Worm (Caenorhabditis elegans) whole organism, L2 larva: ENCODE data around the gene C35D6.3.
A peak's percentile ranks its signal among the peaks of the same experiment; 100 is the strongest.

Source experiments
- C34F6.9 ChIP-seq: fragments of 150-350 bp; optimal IDR thresholded peaks from 2 replicates; lab custom pipeline; 2014; ENCODE audit warnings: missing biosample characterization, missing genetic modification characterization
- F13H6.1 ChIP-seq: sonication (generic microtip); optimal IDR thresholded peaks from 2 replicates; lab custom pipeline; 2016; ENCODE audit warnings: missing genetic modification characterization, missing compliant biosample characterization
- R02D3.7 ChIP-seq: fragments of 150-350 bp; optimal IDR thresholded peaks from 2 replicates; lab custom pipeline; 2014; ENCODE audit warnings: missing biosample characterization, missing genetic modification characterization
- Y55F3AM.14 ChIP-seq: fragments of 200-800 bp; sonication (Bioruptor generic); optimal IDR thresholded peaks from 2 replicates; lab custom pipeline; 2018; ENCODE audit warnings: mild to moderate bottlenecking, missing genetic modification characterization, missing compliant biosample characterization
- alr-1 ChIP-seq: fragments of 150-350 bp; optimal IDR thresholded peaks from 2 replicates; lab custom pipeline; 2014; ENCODE audit warnings: missing biosample characterization, missing genetic modification characterization
- aly-2 ChIP-seq: fragments of 150-350 bp; optimal IDR thresholded peaks from 2 replicates; lab custom pipeline; 2014; ENCODE audit warnings: missing biosample characterization, missing genetic modification characterization
- ama-1 ChIP-seq: fragments of 150-350 bp; optimal IDR thresholded peaks from 2 replicates; lab custom pipeline; 2018; ENCODE audit warnings: inconsistent platforms
- ceh-82 ChIP-seq: fragments of 150-350 bp; optimal IDR thresholded peaks from 2 replicates; lab custom pipeline; 2014; ENCODE audit warnings: missing biosample characterization, missing genetic modification characterization
- crh-2 ChIP-seq: sonication (generic microtip); optimal IDR thresholded peaks from 2 replicates; lab custom pipeline; 2017; ENCODE audit warnings: missing biosample characterization, missing genetic modification characterization
- dmd-4 ChIP-seq: sonication (generic microtip); optimal IDR thresholded peaks from 2 replicates; lab custom pipeline; 2017; ENCODE audit warnings: missing biosample characterization, missing genetic modification characterization
- egl-27 ChIP-seq: sonication (generic microtip); optimal IDR thresholded peaks from 3 replicates; lab custom pipeline; 2017; ENCODE audit warnings: missing biosample characterization, missing genetic modification reagents, missing genetic modification characterization
- elt-1 ChIP-seq: fragments of 150-350 bp; optimal IDR thresholded peaks from 2 replicates; lab custom pipeline; 2014; ENCODE audit warnings: missing biosample characterization, missing genetic modification characterization
- fos-1 ChIP-seq: fragments of 150-350 bp; optimal IDR thresholded peaks from 2 replicates; lab custom pipeline; 2014; ENCODE audit warnings: missing biosample characterization, missing genetic modification characterization
- gmeb-1 ChIP-seq: fragments of 150-350 bp; optimal IDR thresholded peaks from 2 replicates; lab custom pipeline; 2014; ENCODE audit warnings: missing biosample characterization, missing genetic modification characterization
- lin-11 ChIP-seq: fragments of 150-350 bp; sonication (generic microtip); optimal IDR thresholded peaks from 2 replicates; lab custom pipeline; 2014; ENCODE audit warnings: missing biosample characterization, missing genetic modification characterization, inconsistent platforms, mixed read lengths
- lin-13 ChIP-seq: fragments of 150-350 bp; optimal IDR thresholded peaks from 2 replicates; lab custom pipeline; 2014; ENCODE audit warnings: missing biosample characterization, missing genetic modification reagents, missing genetic modification characterization
- lin-39 ChIP-seq: fragments of 150-350 bp; optimal IDR thresholded peaks from 2 replicates; lab custom pipeline; 2014; ENCODE audit warnings: missing biosample characterization, missing genetic modification reagents, missing genetic modification characterization
- lsy-2 ChIP-seq, 2 experiments: fragments of 150-350 bp in 1 of 2; sonication (generic microtip) in 1 of 2; optimal IDR thresholded peaks; 2 replicates each; lab custom pipeline; 2014 to 2017; ENCODE audit warnings: missing biosample characterization in 2 of 2, missing genetic modification characterization in 2 of 2
- mab-5 ChIP-seq: fragments of 150-350 bp; optimal IDR thresholded peaks from 2 replicates; lab custom pipeline; 2014; ENCODE audit warnings: missing biosample characterization, missing genetic modification characterization
- mbf-1 ChIP-seq: sonication (generic microtip); optimal IDR thresholded peaks from 2 replicates; lab custom pipeline; 2017; ENCODE audit warnings: missing biosample characterization, missing genetic modification characterization
- mdl-1 ChIP-seq, 2 experiments: fragments of 150-350 bp in 1 of 2; sonication (generic microtip) in 1 of 2; optimal IDR thresholded peaks; 2 replicates each; lab custom pipeline; 2017; ENCODE audit warnings: missing biosample characterization in 2 of 2, missing genetic modification characterization in 2 of 2
- nhr-10 ChIP-seq: sonication (generic microtip); optimal IDR thresholded peaks from 2 replicates; lab custom pipeline; 2017; ENCODE audit warnings: missing biosample characterization, missing genetic modification characterization
- nhr-11 ChIP-seq: fragments of 150-350 bp; optimal IDR thresholded peaks from 2 replicates; lab custom pipeline; 2014; ENCODE audit warnings: missing biosample characterization, missing genetic modification characterization
- nhr-12 ChIP-seq: fragments of 150-350 bp; optimal IDR thresholded peaks from 2 replicates; lab custom pipeline; 2014; ENCODE audit warnings: missing biosample characterization, missing genetic modification characterization
- nhr-129 ChIP-seq: fragments of 150-350 bp; optimal IDR thresholded peaks from 2 replicates; lab custom pipeline; 2014; ENCODE audit warnings: missing biosample characterization, missing genetic modification characterization
- nhr-21 ChIP-seq: fragments of 150-350 bp; optimal IDR thresholded peaks from 2 replicates; lab custom pipeline; 2014; ENCODE audit warnings: missing biosample characterization, missing genetic modification characterization
- nhr-25 ChIP-seq: fragments of 150-350 bp; sonication (generic microtip); optimal IDR thresholded peaks from 3 replicates; lab custom pipeline; 2014; ENCODE audit warnings: missing biosample characterization, missing genetic modification characterization
- nhr-6 ChIP-seq: fragments of 150-350 bp; optimal IDR thresholded peaks from 2 replicates; lab custom pipeline; 2014; ENCODE audit warnings: missing biosample characterization, missing genetic modification characterization
- peb-1 ChIP-seq: fragments of 150-350 bp; optimal IDR thresholded peaks from 2 replicates; lab custom pipeline; 2014; ENCODE audit warnings: missing biosample characterization, missing genetic modification characterization
- sem-4 ChIP-seq: fragments of 150-350 bp; optimal IDR thresholded peaks from 2 replicates; lab custom pipeline; 2014; ENCODE audit warnings: missing biosample characterization, missing genetic modification reagents, missing genetic modification characterization
- skn-1 ChIP-seq: sonication (generic microtip); optimal IDR thresholded peaks from 2 replicates; lab custom pipeline; 2017; ENCODE audit warnings: missing biosample characterization, missing genetic modification characterization
- sma-3 ChIP-seq: sonication (generic microtip); optimal IDR thresholded peaks from 2 replicates; lab custom pipeline; 2016; ENCODE audit warnings: missing genetic modification reagents, missing genetic modification characterization, missing compliant biosample characterization
- sma-9 ChIP-seq, 2 experiments: fragments of 150-350 bp in 1 of 2; sonication (generic microtip) in 1 of 2; optimal IDR thresholded peaks; 2 replicates each; lab custom pipeline; 2014 to 2016; ENCODE audit warnings: missing genetic modification characterization in 2 of 2, mild to moderate bottlenecking in 1 of 2, missing biosample characterization in 1 of 2, missing compliant biosample characterization in 1 of 2, missing genetic modification reagents in 1 of 2, moderate library complexity in 1 of 2
- snpc-4 ChIP-seq: fragments of 150-350 bp; optimal IDR thresholded peaks from 2 replicates; lab custom pipeline; 2014; ENCODE audit warnings: missing biosample characterization, missing genetic modification characterization
- unc-39 ChIP-seq: fragments of 150-350 bp; optimal IDR thresholded peaks from 2 replicates; lab custom pipeline; 2014; ENCODE audit warnings: missing biosample characterization, missing genetic modification characterization
- unc-55 ChIP-seq: fragments of 150-350 bp; sonication (generic microtip); optimal IDR thresholded peaks from 3 replicates; lab custom pipeline; 2014; ENCODE audit warnings: missing biosample characterization, missing genetic modification reagents, missing genetic modification characterization
- unc-62 ChIP-seq: fragments of 150-350 bp; optimal IDR thresholded peaks from 2 replicates; lab custom pipeline; 2014; ENCODE audit warnings: missing biosample characterization, missing genetic modification reagents, missing genetic modification characterization
- zag-1 ChIP-seq: fragments of 150-350 bp; optimal IDR thresholded peaks from 2 replicates; lab custom pipeline; 2014; ENCODE audit warnings: missing biosample characterization, missing genetic modification characterization
- ztf-11 ChIP-seq: sonication (generic microtip); optimal IDR thresholded peaks from 2 replicates; lab custom pipeline; 2017; ENCODE audit warnings: missing biosample characterization, missing genetic modification characterization
- ztf-4 ChIP-seq: fragments of 150-350 bp; optimal IDR thresholded peaks from 2 replicates; lab custom pipeline; 2014; ENCODE audit warnings: missing biosample characterization, missing genetic modification characterization

Gene C35D6.3

ce11 chrIV:16384665-16385064 is 38.1 kb downstream of the C35D6.3 start:
- TF ChIP-seq ztf-4 (tag; lab: Kevin White, UChicago) (no peak), Y55F3AM.14 (GFP tag; lab: Kevin White, UChicago) (no peak), dmd-4 (tag; lab: Kevin White, UChicago) (no peak), mbf-1 (tag; lab: Kevin White, UChicago) (no peak), nhr-25 (no peak), unc-39 (tag; lab: Kevin White, UChicago) (no peak), mab-5 (tag; lab: Kevin White, UChicago) (no peak), nhr-21 (tag; lab: Kevin White, UChicago) (no peak), ceh-82 (tag; lab: Kevin White, UChicago) (no peak), fos-1 (tag; lab: Kevin White, UChicago) (no peak), peb-1 (no peak), R02D3.7 (tag; lab: Kevin White, UChicago) (no peak), egl-27 (no peak), aly-2 (no peak), alr-1 (tag; lab: Kevin White, UChicago) (no peak), skn-1 (tag; lab: Kevin White, UChicago) (no peak), nhr-129 (tag; lab: Kevin White, UChicago) (no peak)
- TF ChIP-seq, all 48 proteins: peak for 0

DNA sequence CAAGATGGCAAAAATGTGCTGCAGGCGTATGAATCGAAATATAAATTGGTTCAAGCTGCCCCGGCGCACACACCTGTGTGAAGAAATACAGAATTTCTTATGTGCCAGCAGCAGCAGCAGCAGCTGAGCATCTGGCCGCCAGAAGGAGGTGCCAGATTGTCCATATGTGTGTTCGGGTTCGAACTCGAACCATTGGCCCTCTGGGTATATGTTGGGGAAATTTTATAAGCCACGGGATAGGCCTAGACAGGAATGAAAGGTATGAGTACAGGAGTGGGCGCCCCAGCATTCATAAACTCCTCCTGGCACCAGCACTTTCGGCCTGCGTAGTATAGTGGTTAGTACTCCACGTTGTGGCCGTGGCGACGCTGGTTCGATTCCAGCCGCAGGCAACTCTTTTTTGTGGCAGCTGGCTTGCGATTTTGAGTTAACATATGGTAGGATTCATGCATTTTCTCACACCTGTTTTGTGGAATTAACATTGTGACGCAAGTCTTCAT is 41.6 kb downstream of the C35D6.3 start:
- TF ChIP-seq zag-1 (tag; lab: Kevin White, UChicago) (no peak), unc-55 (GFP tag; lab: Kevin White, UChicago) (peak; percentile 59), dmd-4 (tag; lab: Kevin White, UChicago) (no peak), nhr-12 (tag; lab: Kevin White, UChicago) (no peak), sma-9 (GFP tag; optimal IDR thresholded peaks at IDR 0.05; lab: Kevin White, UChicago) (peak; percentile 46), sma-9 (tag; optimal IDR thresholded peaks at IDR 0.05; lab: Kevin White, UChicago) (no peak), sem-4 (tag; lab: Kevin White, UChicago) (no peak), sma-3 (GFP tag; lab: Kevin White, UChicago) (peak; percentile 21), lin-13 (GFP tag; lab: Kevin White, UChicago) (no peak), nhr-6 (tag; lab: Kevin White, UChicago) (no peak), mab-5 (tag; lab: Kevin White, UChicago) (no peak), ztf-11 (tag; lab: Kevin White, UChicago) (no peak), Y55F3AM.14 (GFP tag; lab: Kevin White, UChicago) (peak; percentile 19), lin-39 (tag; lab: Kevin White, UChicago) (no peak), elt-1 (tag; lab: Kevin White, UChicago) (no peak), ama-1 (lab: Kevin White, UChicago) (no peak), nhr-11 (no peak), unc-62 (GFP tag; lab: Kevin White, UChicago) (no peak), lin-11 (tag; lab: Kevin White, UChicago) (peak; percentile 9), mbf-1 (tag; lab: Kevin White, UChicago) (no peak), nhr-21 (tag; lab: Kevin White, UChicago) (no peak), crh-2 (peak; percentile 28), ceh-82 (tag; lab: Kevin White, UChicago) (no peak), F13H6.1 (tag; lab: Kevin White, UChicago) (no peak), lsy-2 (tag; optimal IDR thresholded peaks at IDR 0.05; lab: Kevin White, UChicago) (no peak), mdl-1 (tag; optimal IDR thresholded peaks at IDR 0.05; lab: Kevin White, UChicago) (no peak), nhr-129 (tag; lab: Kevin White, UChicago) (peak; percentile 66), egl-27 (no peak), R02D3.7 (tag; lab: Kevin White, UChicago) (no peak), nhr-25 (no peak), snpc-4 (tag; lab: Kevin White, UChicago) (no peak)

- peak; percentile 20 for TF ChIP-seq nhr-21 (tag; lab: Kevin White, UChicago)
- TF ChIP-seq lsy-2 (tag; optimal IDR thresholded peaks at IDR 0.05; lab: Kevin White, UChicago), result peak in 1 of 2 experiments; percentile 67
- no peak for TF ChIP-seq sem-4 (tag; lab: Kevin White, UChicago)
- peak; percentile 57 for TF ChIP-seq lin-13 (GFP tag; lab: Kevin White, UChicago)
- TF ChIP-seq aly-2, result no peak
- no peak for TF ChIP-seq skn-1 (tag; lab: Kevin White, UChicago)
- TF ChIP-seq Y55F3AM.14 (GFP tag; lab: Kevin White, UChicago), result peak; percentile 56
- peak; percentile 50 for TF ChIP-seq C34F6.9 (tag; lab: Kevin White, UChicago)
- TF ChIP-seq mdl-1 (tag; optimal IDR thresholded peaks at IDR 0.05; lab: Kevin White, UChicago), result no peak
- no peak for TF ChIP-seq nhr-10 (tag; lab: Kevin White, UChicago)
- peak; percentile 35 for TF ChIP-seq lin-11 (tag; lab: Kevin White, UChicago)
- TF ChIP-seq nhr-129 (tag; lab: Kevin White, UChicago), result peak; percentile 77
- peak; percentile 78 for TF ChIP-seq unc-55 (GFP tag; lab: Kevin White, UChicago)
- peak; percentile 17 for TF ChIP-seq F13H6.1 (tag; lab: Kevin White, UChicago)
- peak; percentile 51 for TF ChIP-seq sma-9 (GFP tag; optimal IDR thresholded peaks at IDR 0.05; lab: Kevin White, UChicago)
- no peak for TF ChIP-seq sma-9 (tag; optimal IDR thresholded peaks at IDR 0.05; lab: Kevin White, UChicago)
- TF ChIP-seq gmeb-1 (tag; lab: Kevin White, UChicago), result peak; percentile 9
- peak; percentile 8 for TF ChIP-seq snpc-4 (tag; lab: Kevin White, UChicago)
- TF ChIP-seq mab-5 (tag; lab: Kevin White, UChicago), result peak; percentile 13
- peak; percentile 50 for TF ChIP-seq sma-3 (GFP tag; lab: Kevin White, UChicago)
- TF ChIP-seq fos-1 (tag; lab: Kevin White, UChicago), result peak; percentile 18
- peak; percentile 66 for TF ChIP-seq crh-2
These were observed 42.3 kb downstream of the C35D6.3 start for ce11 chrIV:16388856-16389461.
